Worm (Caenorhabditis elegans): Measurements from ENCODE around the gene C07E3.8.

Gene C07E3.8

DNA sequence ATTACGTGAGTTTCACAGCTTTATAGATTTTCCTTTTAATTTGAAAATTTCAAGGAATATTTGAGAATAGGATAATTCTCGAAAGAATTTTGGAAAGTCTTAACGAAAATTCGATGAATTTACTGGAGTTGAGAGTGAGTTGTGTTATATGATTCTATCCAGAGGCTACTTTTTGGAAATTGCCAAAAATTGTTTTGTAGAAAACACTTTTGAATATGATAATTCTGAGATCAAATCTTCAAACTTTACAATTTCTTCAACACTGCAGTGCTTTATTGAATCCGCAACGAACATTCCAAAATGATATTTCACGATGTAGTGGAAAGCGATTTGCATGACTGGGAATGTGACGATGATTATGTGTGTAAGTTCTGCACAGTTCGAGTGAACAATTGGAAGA lies at the start of gene C07E3.8:
TSS of gene C07E3.8 (plus strand) at position 301 of the 400 bp plus-strand sequence.
- TF ChIP-seq dao-5 (tag; optimal IDR thresholded peaks at IDR 0.05) (no peak), him-1 (tag; optimal IDR thresholded peaks at IDR 0.05) (no peak), W03F9.2 (tag; optimal IDR thresholded peaks at IDR 0.05) (no peak)

DNA sequence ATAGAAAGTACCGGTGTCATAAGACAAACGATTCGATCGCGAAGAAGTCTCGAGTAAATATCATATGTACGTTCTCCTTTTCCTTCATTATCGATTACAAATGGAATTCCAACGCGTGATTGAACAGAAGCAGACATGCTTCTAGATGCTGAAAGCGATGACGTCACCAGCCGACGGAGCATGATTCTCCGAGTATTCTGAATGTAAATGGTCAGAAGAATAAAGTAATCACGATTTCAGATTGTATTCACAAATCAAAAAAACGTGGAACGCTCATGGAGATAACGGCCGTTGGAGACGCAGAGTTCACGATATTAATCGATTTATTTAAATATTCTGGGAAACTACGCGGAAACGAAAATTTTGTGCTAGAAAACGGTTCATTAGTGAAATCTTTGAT lies 49.4 kb upstream of the C07E3.8 start, which contains the start of gene clpp-1:
TSS of gene clpp-1 (minus strand) at position 197 of the 400 bp plus-strand sequence.
- no peak for TF ChIP-seq W03F9.2 (tag; optimal IDR thresholded peaks at IDR 0.05)
- TF ChIP-seq him-1 (tag; optimal IDR thresholded peaks at IDR 0.05) = no peak
- no peak for TF ChIP-seq dao-5 (tag; optimal IDR thresholded peaks at IDR 0.05)

DNA sequence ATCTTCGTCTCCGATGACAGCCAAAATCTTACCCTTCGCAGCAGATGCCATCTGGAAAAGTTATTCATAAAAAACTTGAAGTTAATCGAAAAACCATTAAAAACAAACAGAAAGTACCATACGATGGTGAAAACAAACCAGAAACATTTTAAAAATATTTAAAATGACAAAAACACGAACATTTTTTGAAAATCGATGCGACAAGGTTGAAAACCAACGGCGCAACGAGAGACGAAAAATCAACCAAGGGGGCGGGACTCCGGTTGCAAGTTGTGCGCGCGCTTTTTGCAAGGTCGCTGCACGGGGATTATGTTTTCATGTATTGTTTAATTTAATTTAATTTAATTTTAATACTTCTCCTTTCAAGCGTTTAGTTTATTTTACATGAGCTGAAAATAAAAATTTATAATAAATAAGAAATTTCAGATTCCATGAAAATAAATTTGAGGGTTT lies 48.4 kb upstream of the C07E3.8 start, which contains the start of gene vha-9:
TSS of gene vha-9 (minus strand) at position 51 of the 453 bp plus-strand sequence.
- peak; percentile 56 for TF ChIP-seq W03F9.2 (tag; optimal IDR thresholded peaks at IDR 0.05)
- TF ChIP-seq dao-5 (tag; optimal IDR thresholded peaks at IDR 0.05) = no peak

DNA sequence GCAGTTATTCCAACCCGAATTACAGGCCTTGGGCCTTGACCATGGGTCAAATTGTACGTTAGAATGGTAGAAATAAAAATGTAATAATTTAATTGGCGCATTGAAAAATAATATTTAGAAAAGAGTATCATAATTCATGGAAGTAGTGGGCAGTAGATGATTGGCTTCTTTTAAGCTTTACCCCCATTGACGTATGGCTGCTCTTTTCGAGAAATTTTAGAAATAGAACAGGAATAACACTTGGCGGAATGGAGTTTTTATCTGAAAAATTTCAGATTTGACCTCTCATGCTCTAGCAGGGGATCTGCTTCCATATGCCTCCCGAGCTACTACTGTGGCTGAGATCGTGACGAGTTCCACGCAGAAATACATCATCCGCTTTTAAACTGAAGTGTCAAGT lies 43.3 kb upstream of the C07E3.8 start, which contains the start of gene gcy-4:
TSS of gene gcy-4 (minus strand) at position 101 of the 400 bp plus-strand sequence.
- no peak for TF ChIP-seq W03F9.2 (tag; optimal IDR thresholded peaks at IDR 0.05)
- no peak for TF ChIP-seq dao-5 (tag; optimal IDR thresholded peaks at IDR 0.05)
- no peak for TF ChIP-seq him-1 (tag; optimal IDR thresholded peaks at IDR 0.05)

DNA sequence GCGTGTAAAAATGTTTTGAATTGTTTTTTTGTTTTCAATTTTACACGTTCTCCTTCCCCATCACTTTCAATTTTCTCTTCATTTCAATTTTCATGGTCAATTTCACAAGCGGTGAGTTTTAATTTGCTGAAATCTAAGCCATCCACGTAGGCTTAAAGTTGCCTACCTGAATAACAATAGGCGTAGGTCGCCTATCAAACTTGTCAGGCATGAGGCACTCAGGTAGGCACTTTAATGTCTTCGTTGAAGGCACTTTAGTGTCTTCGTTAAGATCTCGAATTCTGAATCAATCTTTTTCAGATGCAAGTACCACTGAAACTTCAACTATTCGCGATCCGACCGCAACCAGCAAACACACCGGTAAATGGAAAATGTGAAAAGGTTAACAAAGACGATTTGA lies 42.7 kb upstream of the C07E3.8 start, which contains the start of gene ZK970.8:
TSS of gene ZK970.8 (plus strand) at position 301 of the 400 bp plus-strand sequence.
- TF ChIP-seq dao-5 (tag; optimal IDR thresholded peaks at IDR 0.05) = no peak
- no peak for TF ChIP-seq him-1 (tag; optimal IDR thresholded peaks at IDR 0.05)
- TF ChIP-seq W03F9.2 (tag; optimal IDR thresholded peaks at IDR 0.05) = no peak

DNA sequence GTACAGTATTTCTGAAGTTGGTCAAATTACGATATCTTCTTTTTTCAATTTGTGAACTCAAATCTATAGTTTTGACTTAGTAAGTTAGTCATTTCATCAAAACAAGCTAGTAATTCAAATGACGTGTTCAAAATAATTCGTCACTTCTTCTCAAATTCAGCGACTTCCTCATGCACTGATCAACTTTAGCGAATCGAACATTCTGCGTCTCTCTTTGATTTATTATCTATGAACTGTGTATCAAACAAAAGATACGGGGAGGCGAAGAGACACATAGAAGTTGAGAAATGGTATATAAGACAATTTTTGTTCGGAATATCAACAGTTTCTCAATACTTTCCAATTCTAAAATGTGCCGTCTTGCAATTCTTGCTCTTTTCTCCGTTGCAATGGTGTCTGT lies 40.1 kb upstream of the C07E3.8 start, which contains the start of gene srlf-34:
TSS of gene srlf-34 (plus strand) at position 321 of the 400 bp plus-strand sequence.
- no peak for TF ChIP-seq W03F9.2 (tag; optimal IDR thresholded peaks at IDR 0.05)
- no peak for TF ChIP-seq dao-5 (tag; optimal IDR thresholded peaks at IDR 0.05)
- TF ChIP-seq him-1 (tag; optimal IDR thresholded peaks at IDR 0.05) = no peak

DNA sequence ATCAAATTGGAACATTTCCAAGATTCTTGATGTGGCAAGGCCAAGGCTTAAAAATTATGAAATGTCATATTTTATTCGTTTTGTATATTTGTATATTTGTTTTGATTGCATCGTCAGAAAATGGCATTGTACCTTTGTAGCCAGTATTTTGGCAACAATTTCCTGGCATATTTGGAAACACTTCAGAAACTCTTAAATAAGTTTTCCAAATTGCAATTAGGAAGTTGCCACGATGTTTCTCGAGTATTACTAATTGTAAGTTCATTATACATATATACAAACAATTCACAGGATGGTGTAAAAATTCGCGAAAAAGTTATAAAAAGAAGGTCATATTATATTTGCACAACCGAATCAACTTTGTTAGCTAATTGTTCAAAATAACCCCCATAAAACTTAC lies 36.8 kb upstream of the C07E3.8 start, which contains the start of gene idpp-8:
TSS of gene idpp-8 (plus strand) at position 301 of the 400 bp plus-strand sequence.
- TF ChIP-seq dao-5 (tag; optimal IDR thresholded peaks at IDR 0.05) = no peak
- TF ChIP-seq W03F9.2 (tag; optimal IDR thresholded peaks at IDR 0.05) = no peak
- no peak for TF ChIP-seq him-1 (tag; optimal IDR thresholded peaks at IDR 0.05)

DNA sequence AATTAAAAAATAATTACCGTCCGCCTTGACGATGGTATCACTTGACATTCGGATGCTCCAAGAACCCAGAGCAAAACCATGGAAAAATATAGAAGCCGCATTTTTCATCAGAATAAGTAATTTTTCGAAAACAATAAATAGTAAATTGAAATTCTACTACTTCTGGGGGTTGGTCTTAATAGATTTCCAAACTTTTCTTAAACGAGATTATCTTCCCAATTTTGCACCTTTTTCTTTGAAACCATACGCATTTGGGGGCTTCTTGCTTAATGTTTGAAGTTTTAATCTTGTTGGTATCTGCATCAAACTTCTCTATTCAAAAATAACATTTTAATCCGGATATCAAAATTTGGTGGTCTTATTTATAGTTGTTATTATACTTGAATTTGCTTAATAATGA lies 35.9 kb upstream of the C07E3.8 start, which contains the start of gene gcy-5:
TSS of gene gcy-5 (minus strand) at position 101 of the 400 bp plus-strand sequence.
- TF ChIP-seq W03F9.2 (tag; optimal IDR thresholded peaks at IDR 0.05) = no peak
- TF ChIP-seq him-1 (tag; optimal IDR thresholded peaks at IDR 0.05) = no peak
- TF ChIP-seq dao-5 (tag; optimal IDR thresholded peaks at IDR 0.05) = no peak

DNA sequence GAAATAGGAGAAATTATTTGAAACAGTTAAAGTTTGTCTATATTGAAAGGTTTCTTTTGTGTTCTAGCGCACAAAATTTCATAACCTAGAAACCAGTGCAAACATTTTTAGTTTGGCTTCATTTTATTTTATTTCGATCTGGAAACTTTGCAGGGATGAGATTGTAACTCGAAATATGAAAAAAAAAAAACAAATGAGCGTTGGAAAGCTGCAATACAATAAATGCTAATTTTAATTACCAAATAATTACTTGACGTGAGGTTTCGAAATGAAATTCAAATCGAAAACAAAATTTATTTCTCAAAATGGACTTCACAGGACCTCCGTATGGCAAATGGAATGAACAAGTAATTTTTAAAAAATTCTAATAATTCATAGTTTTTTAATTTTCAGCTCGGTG lies 35.1 kb upstream of the C07E3.8 start, which contains the start of gene M02G9.4:
TSS of gene M02G9.4 (plus strand) at position 301 of the 400 bp plus-strand sequence.
- no peak for TF ChIP-seq W03F9.2 (tag; optimal IDR thresholded peaks at IDR 0.05)

DNA sequence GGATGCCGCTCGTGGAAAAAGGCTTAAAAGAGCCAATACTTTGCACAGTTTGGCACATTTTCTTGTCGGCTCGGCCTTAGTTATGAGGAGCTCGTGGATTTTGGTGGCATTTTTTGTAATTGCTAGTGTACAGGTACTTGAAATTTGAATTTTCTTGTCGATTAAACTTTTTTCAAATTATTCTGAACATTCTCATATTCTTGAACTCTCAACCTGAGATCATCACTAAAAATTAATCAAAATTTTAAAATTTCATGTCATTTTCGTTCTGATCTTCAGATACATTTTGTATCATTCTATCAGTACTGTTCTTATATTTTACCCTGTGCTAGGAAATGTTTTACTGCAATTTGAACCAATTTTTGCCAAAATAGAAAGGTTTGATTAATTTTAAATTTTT lies 30.7 kb upstream of the C07E3.8 start, which contains the start of gene idpp-4:
TSS of gene idpp-4 (plus strand) at position 51 of the 400 bp plus-strand sequence.
- TF ChIP-seq W03F9.2 (tag; optimal IDR thresholded peaks at IDR 0.05) (no peak), him-1 (tag; optimal IDR thresholded peaks at IDR 0.05) (no peak), dao-5 (tag; optimal IDR thresholded peaks at IDR 0.05) (no peak)

DNA sequence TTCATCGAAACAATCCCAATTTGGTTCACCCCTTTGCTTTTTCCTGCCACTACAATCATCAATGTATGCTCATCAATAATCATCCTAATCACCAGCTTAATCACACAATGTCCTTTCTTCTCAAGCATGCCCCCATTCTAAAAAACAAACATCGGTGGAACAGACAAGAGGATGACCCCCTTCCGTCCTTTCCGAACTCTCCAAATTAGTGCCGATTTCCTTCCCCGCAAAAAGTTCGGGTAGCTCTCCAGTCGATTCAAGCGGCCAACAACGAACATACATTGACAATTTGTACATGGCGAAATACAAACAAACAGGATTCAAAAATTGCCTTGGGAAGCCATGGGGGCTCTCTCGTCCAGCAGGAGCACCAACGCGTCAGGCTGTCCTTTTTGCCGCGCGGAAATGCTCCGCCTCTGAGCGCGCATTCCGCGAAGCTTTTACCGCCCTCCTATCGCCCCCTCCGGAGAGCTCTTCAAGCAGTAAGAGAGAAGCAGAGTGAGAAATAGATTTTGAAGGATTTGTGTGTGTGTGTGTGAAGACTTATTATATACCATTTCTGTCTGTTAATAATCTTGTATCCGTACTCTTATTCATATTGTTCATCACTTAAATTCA lies 26.3 kb upstream of the C07E3.8 start, which contains the start of gene appg-1:
TSS of gene appg-1 (plus strand) at position 427 of the 618 bp plus-strand sequence.
- TF ChIP-seq dao-5 (tag; optimal IDR thresholded peaks at IDR 0.05) (no peak), W03F9.2 (tag; optimal IDR thresholded peaks at IDR 0.05) (no peak), him-1 (tag; optimal IDR thresholded peaks at IDR 0.05) (no peak)

DNA sequence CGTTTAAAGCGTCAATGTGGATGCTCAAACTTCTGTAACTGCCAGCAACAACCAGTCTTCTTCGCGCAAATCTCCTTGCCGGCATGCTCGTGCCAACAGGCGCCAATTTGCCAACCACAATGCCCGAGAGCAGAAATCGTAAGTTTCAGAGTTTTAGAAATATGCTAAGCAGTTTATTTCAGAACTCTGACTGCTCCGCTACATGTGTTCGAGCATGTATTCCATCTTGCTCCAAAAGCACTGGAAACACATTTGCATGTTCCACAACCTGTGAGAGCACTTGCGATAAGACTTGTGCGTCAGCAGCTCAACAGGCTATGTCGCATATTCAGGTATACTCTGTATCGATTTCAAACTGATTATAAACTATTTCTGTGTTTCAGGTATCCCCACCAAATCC lies 22.3 kb upstream of the C07E3.8 start:
- TF ChIP-seq W03F9.2 (tag; optimal IDR thresholded peaks at IDR 0.05) (no peak), him-1 (tag; optimal IDR thresholded peaks at IDR 0.05) (no peak), dao-5 (tag; optimal IDR thresholded peaks at IDR 0.05) (no peak)

DNA sequence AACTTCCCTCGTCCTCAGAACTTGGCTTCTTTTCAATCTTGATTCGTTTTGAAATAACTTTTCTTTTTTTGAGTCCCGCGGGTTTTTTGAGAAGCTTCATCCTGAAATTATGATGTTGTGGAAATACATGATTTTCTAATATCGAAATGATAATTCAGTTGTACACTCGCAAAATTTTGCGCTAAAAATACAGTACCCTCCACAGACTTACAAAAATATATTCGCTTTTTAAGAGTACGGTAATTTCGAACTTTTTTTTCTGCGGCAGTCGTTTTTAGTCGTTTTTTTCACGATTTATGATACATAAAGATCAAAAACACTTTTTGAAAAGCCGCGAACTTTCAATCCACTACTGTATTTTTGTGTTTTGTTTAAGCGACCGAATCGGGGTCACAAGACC lies 7.1 kb upstream of the C07E3.8 start, which contains the start of gene pro-2:
TSS of gene pro-2 (minus strand) at position 101 of the 400 bp plus-strand sequence.
- TF ChIP-seq him-1 (tag; optimal IDR thresholded peaks at IDR 0.05) (no peak), dao-5 (tag; optimal IDR thresholded peaks at IDR 0.05) (no peak), W03F9.2 (tag; optimal IDR thresholded peaks at IDR 0.05) (no peak)

DNA sequence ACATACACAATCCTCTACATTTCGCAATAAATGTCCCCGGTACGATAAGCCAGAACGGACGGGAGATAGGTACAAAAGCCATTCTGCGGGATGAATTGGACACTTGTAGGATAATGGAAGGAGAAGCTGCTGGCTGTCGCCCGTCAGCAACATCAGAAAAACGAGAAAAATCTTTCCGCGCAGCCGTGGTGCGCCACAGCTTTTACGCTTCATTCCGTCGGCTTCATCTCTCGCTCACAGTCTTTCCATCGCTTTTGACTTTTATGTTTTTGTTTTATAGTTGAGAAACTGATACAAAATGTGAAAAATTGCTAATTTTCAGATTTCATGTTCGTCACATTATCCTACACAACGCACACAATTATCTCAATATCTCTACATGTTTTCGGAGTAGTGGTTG lies 6.0 kb upstream of the C07E3.8 start, which contains the start of gene C07E3.10:
TSS of gene C07E3.10 (plus strand) at position 301 of the 400 bp plus-strand sequence.
- TF ChIP-seq him-1 (tag; optimal IDR thresholded peaks at IDR 0.05) = no peak
- no peak for TF ChIP-seq dao-5 (tag; optimal IDR thresholded peaks at IDR 0.05)
- no peak for TF ChIP-seq W03F9.2 (tag; optimal IDR thresholded peaks at IDR 0.05)
